Worm (Caenorhabditis elegans) whole organism, young adult: ENCODE measurements around the gene F42A9.9.
A peak's percentile ranks its signal among the peaks of the same experiment; 100 is the strongest.

Experiments
- B0019.2 ChIP-seq: fragments of 200-800 bp; sonication (Bioruptor generic); conservative IDR thresholded peaks from 2 replicates; pipeline ENCODE4 v1.3.6; 2022; ENCODE audit warnings: missing genetic modification reagents, missing genetic modification characterization, missing compliant biosample characterization
- C06A6.2 ChIP-seq: fragments of 200-800 bp; sonication (Bioruptor generic); conservative IDR thresholded peaks from 2 replicates; pipeline ENCODE4 v1.3.6; 2022; ENCODE audit warnings: missing genetic modification characterization, missing compliant biosample characterization
- D2030.7 ChIP-seq: fragments of 200-800 bp; sonication (Bioruptor generic); IDR thresholded peaks from 2 replicates; pipeline ENCODE4 v1.3.6; 2022; ENCODE audit warnings: missing genetic modification reagents, missing genetic modification characterization, missing compliant biosample characterization
- F10E7.11 ChIP-seq: sonication (generic microtip); optimal IDR thresholded peaks from 2 replicates; lab custom pipeline; 2017; ENCODE audit warnings: mild to moderate bottlenecking, missing genetic modification characterization, moderate library complexity, missing compliant biosample characterization
- F22D6.2 ChIP-seq: sonication (generic microtip); optimal IDR thresholded peaks from 2 replicates; lab custom pipeline; 2016; ENCODE audit warnings: mild to moderate bottlenecking, missing genetic modification characterization, missing compliant biosample characterization
- F33H1.4 ChIP-seq: fragments of 200-800 bp; sonication (Bioruptor generic); IDR thresholded peaks from 2 replicates; pipeline ENCODE4 v1.3.6; 2022; ENCODE audit warnings: missing genetic modification reagents, missing genetic modification characterization, missing compliant biosample characterization
- F37B4.10 ChIP-seq: fragments of 200-800 bp; sonication (Bioruptor generic); IDR thresholded peaks from 2 replicates; pipeline ENCODE4 v1.3.6; 2022; ENCODE audit warnings: missing genetic modification characterization, missing compliant biosample characterization
- F57A8.1 ChIP-seq: fragments of 200-800 bp; sonication (Bioruptor generic); optimal IDR thresholded peaks from 2 replicates; lab custom pipeline; 2018; ENCODE audit warnings: mild to moderate bottlenecking, missing genetic modification characterization, moderate library complexity, missing compliant biosample characterization
- K11D2.4 ChIP-seq: fragments of 200-800 bp; sonication (Bioruptor generic); IDR thresholded peaks from 2 replicates; pipeline ENCODE4 v1.3.6; 2022; ENCODE audit warnings: missing genetic modification reagents, missing genetic modification characterization, missing compliant biosample characterization
- T07F8.4 ChIP-seq: sonication (generic microtip); optimal IDR thresholded peaks from 2 replicates; lab custom pipeline; 2016; ENCODE audit warnings: mild to moderate bottlenecking, missing genetic modification characterization, moderate library complexity, missing compliant biosample characterization
- T26A5.8 ChIP-seq: sonication (generic microtip); optimal IDR thresholded peaks from 2 replicates; lab custom pipeline; 2016; ENCODE audit warnings: missing genetic modification characterization, missing compliant biosample characterization
- Y53F4B.3 ChIP-seq: fragments of 200-800 bp; sonication (Bioruptor generic); IDR thresholded peaks from 2 replicates; pipeline ENCODE4 v1.3.6; 2022; ENCODE audit warnings: missing genetic modification reagents, missing genetic modification characterization, missing compliant biosample characterization
- ama-1 ChIP-seq, 3 experiments: fragments of 150-350 bp in 1 of 3; sonication (generic microtip) in 2 of 3; optimal IDR thresholded peaks; 2 replicates each; lab custom pipeline; 2014 to 2018; ENCODE audit warnings: missing biosample characterization in 2 of 3, missing genetic modification characterization in 2 of 3, missing genetic modification reagents in 2 of 3
- aptf-2 ChIP-seq: fragments of 200-800 bp; sonication (Bioruptor generic); conservative IDR thresholded peaks from 2 replicates; pipeline ENCODE4 v1.3.6; 2022; ENCODE audit warnings: missing genetic modification reagents, missing genetic modification characterization, missing compliant biosample characterization
- atf-7 ChIP-seq: sonication (generic microtip); optimal IDR thresholded peaks from 2 replicates; lab custom pipeline; 2017; ENCODE audit warnings: mild to moderate bottlenecking, missing genetic modification characterization, missing compliant biosample characterization
- cebp-2 ChIP-seq: fragments of 200-800 bp; sonication (Bioruptor generic); IDR thresholded peaks from 2 replicates; pipeline ENCODE4 v1.3.6; 2022; ENCODE audit warnings: missing genetic modification characterization, missing compliant biosample characterization
- ceh-40 ChIP-seq: fragments of 200-800 bp; sonication (Bioruptor generic); IDR thresholded peaks from 2 replicates; pipeline ENCODE4 v1.3.6; 2022; ENCODE audit warnings: missing genetic modification characterization, missing compliant biosample characterization
- ceh-58 ChIP-seq: fragments of 200-800 bp; sonication (Bioruptor generic); IDR thresholded peaks from 2 replicates; pipeline ENCODE4 v1.3.6; 2022; ENCODE audit warnings: missing genetic modification characterization, missing compliant biosample characterization
- efl-1 ChIP-seq: fragments of 150-350 bp; optimal IDR thresholded peaks from 2 replicates; lab custom pipeline; 2014; ENCODE audit warnings: missing biosample characterization, missing genetic modification reagents, missing genetic modification characterization
- ekl-4 ChIP-seq: fragments of 200-800 bp; sonication (Bioruptor generic); IDR thresholded peaks from 2 replicates; pipeline ENCODE4 v1.3.6; 2022; ENCODE audit warnings: missing genetic modification reagents, missing genetic modification characterization, missing compliant biosample characterization
- ets-4 ChIP-seq: fragments of 200-800 bp; sonication (Bioruptor generic); optimal IDR thresholded peaks from 2 replicates; lab custom pipeline; 2018; ENCODE audit warnings: mild to moderate bottlenecking, missing genetic modification characterization, missing compliant biosample characterization
- hmg-20 ChIP-seq: fragments of 200-800 bp; sonication (Bioruptor generic); IDR thresholded peaks from 2 replicates; pipeline ENCODE4 v1.3.6; 2022; ENCODE audit warnings: missing genetic modification reagents, missing genetic modification characterization, missing compliant biosample characterization
- let-607 ChIP-seq, 2 experiments: fragments of 200-800 bp in 1 of 2; sonication (Bioruptor generic) in 1 of 2; sonication (generic microtip) in 1 of 2; optimal IDR thresholded peaks; 2 replicates each; lab custom pipeline; 2016 to 2018; ENCODE audit warnings: mild to moderate bottlenecking in 2 of 2, missing compliant biosample characterization in 2 of 2, missing genetic modification characterization in 2 of 2, moderate library complexity in 2 of 2, missing genotype in 1 of 2
- lsy-27 ChIP-seq: sonication (generic microtip); optimal IDR thresholded peaks from 2 replicates; lab custom pipeline; 2017; ENCODE audit warnings: missing genetic modification characterization, mild to moderate bottlenecking, missing compliant biosample characterization, antibody characterized with exemption, missing genotype, borderline replicate concordance; ENCODE audit not compliant: insufficient read depth
- madf-3 ChIP-seq: fragments of 200-800 bp; sonication (Bioruptor generic); IDR thresholded peaks from 2 replicates; pipeline ENCODE4 v1.3.6; 2022; ENCODE audit warnings: missing genetic modification reagents, missing genetic modification characterization, missing compliant biosample characterization
- mxl-1 ChIP-seq: sonication (generic microtip); optimal IDR thresholded peaks from 2 replicates; lab custom pipeline; 2016; ENCODE audit warnings: missing genetic modification characterization, missing compliant biosample characterization
- nhr-80 ChIP-seq: sonication (generic microtip); optimal IDR thresholded peaks from 2 replicates; lab custom pipeline; 2016; ENCODE audit warnings: missing genetic modification characterization, missing compliant biosample characterization
- rcor-1 ChIP-seq: fragments of 200-800 bp; sonication (Bioruptor generic); IDR thresholded peaks from 2 replicates; pipeline ENCODE4 v1.3.6; 2022; ENCODE audit warnings: missing genetic modification reagents, missing genetic modification characterization, missing compliant biosample characterization
- sdz-38 ChIP-seq: sonication (generic microtip); optimal IDR thresholded peaks from 2 replicates; lab custom pipeline; 2016; ENCODE audit warnings: missing genotype, missing genetic modification characterization, missing compliant biosample characterization
- somi-1 ChIP-seq: fragments of 200-800 bp; sonication (Bioruptor generic); optimal IDR thresholded peaks from 2 replicates; lab custom pipeline; 2018; ENCODE audit warnings: mild to moderate bottlenecking, missing genetic modification characterization, missing compliant biosample characterization
- sptf-2 ChIP-seq: fragments of 200-800 bp; sonication (Bioruptor generic); optimal IDR thresholded peaks from 2 replicates; lab custom pipeline; 2018; ENCODE audit warnings: mild to moderate bottlenecking, missing genetic modification characterization, missing compliant biosample characterization
- unc-130 ChIP-seq: sonication (generic microtip); optimal IDR thresholded peaks from 2 replicates; lab custom pipeline; 2016; ENCODE audit warnings: missing genetic modification reagents, missing genetic modification characterization, missing compliant biosample characterization
- zim-3 ChIP-seq: sonication (generic microtip); optimal IDR thresholded peaks from 2 replicates; lab custom pipeline; 2017; ENCODE audit warnings: mild to moderate bottlenecking, missing genetic modification characterization, moderate library complexity, missing compliant biosample characterization
- ztf-25 ChIP-seq: fragments of 200-800 bp; sonication (Bioruptor generic); IDR thresholded peaks from 2 replicates; pipeline ENCODE4 v1.3.6; 2022; ENCODE audit warnings: missing genetic modification reagents, missing genetic modification characterization, missing compliant biosample characterization
- ztf-3 ChIP-seq: fragments of 200-800 bp; sonication (Bioruptor generic); optimal IDR thresholded peaks from 2 replicates; lab custom pipeline; 2018; ENCODE audit warnings: mild to moderate bottlenecking, missing genetic modification characterization, missing compliant biosample characterization

The F42A9.9 gene

DNA sequence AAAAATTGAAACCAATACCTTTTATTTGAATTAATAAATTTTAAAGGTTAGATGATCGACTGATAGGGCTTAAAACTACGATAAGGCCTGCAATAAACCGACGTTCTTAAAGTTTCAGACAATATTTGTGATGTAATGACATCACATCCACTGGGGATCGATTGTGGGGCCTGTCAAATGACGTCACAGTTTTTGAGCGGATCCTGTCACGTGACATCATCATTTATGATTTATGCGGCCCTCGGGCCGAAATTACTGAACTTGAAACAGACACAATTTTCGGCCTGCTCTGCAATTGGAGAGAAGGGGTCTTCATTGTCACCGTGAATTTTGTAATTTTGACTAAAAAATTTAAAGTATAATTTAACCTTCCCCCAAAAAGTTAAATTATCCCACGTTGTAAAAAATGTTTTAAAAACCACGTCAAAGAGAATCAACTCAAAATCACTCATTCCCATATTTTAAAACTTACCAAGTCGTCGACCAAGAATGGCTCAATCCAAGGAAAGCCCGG, 15.5 kb upstream of the F42A9.9 start, which contains the start of gene C49C8.1:
Gene C49C8.1, plus strand, starts transcription at position 464 of the 514 bp plus-strand sequence.
- TF ChIP-seq efl-1 (GFP tag; lab: Kevin White, UChicago) (no peak), let-607 (tag; optimal IDR thresholded peaks at IDR 0.05; lab: Kevin White, UChicago) (no peak), T07F8.4 (no peak), unc-130 (GFP tag; lab: Kevin White, UChicago) (no peak), ets-4 (no peak)

DNA sequence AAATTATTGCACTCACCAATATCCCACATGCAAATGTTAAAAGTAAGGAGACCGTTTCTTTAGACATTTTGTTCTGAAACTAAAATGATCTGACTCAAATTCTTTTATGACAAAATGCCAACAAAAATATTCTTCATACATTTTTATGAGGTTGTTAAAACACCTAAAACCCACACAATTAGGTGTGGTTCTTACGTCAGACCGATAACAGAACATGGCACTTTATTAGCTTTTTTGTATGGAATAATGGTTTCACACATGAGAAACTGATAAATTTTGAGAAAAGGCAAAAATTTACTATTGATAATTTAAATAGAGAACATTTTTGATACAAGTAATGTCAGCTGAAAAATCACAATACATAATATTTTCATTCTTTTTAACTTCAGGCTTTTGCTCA, 14.9 kb upstream of the F42A9.9 start, which contains the start of gene C49C8.5:
Gene C49C8.5, minus strand, starts transcription at position 73 of the 400 bp plus-strand sequence.
- TF ChIP-seq ztf-3 (GFP tag; lab: Kevin White, UChicago), result no peak
- TF ChIP-seq ceh-58 (GFP tag; lab: Robert Waterston, UW), result no peak
- TF ChIP-seq T26A5.8 (tag; lab: Kevin White, UChicago), result no peak
- TF ChIP-seq F37B4.10 (GFP tag; lab: Robert Waterston, UW), result no peak
- no peak for TF ChIP-seq C06A6.2 (GFP tag; lab: Robert Waterston, UW)
- no peak for TF ChIP-seq Y53F4B.3 (GFP tag; lab: Robert Waterston, UW)
- no peak for TF ChIP-seq aptf-2 (GFP tag; lab: Robert Waterston, UW)
- TF ChIP-seq zim-3 (tag; lab: Kevin White, UChicago), result no peak

DNA sequence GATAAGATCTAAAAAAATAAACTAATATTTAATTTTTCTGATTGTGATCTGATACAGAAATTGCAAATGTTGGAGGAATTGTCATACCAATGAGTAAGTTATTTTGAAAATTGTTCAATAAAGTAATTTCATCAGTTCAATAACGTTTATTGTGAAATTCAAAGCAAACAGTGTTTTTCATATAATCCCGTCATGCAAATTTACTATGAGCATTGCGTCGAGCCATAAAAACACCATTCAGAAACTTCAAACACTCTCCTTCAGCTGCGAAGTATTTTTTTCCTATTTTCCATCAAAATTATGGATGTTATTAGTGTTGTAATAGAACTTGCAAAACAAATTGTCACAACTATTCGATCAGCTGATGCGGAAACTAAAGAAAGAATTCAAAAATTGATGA, 13.2 kb upstream of the F42A9.9 start, which contains the start of gene C49C8.8:
Gene C49C8.8, plus strand, starts transcription at position 301 of the 400 bp plus-strand sequence.
- TF ChIP-seq atf-7 (tag; lab: Kevin White, UChicago) (no peak), ceh-40 (no peak), F22D6.2 (tag; lab: Kevin White, UChicago) (no peak), cebp-2 (GFP tag; lab: Robert Waterston, UW) (no peak), ekl-4 (GFP tag; lab: Robert Waterston, UW) (no peak), somi-1 (GFP tag; lab: Kevin White, UChicago) (no peak), Y53F4B.3 (GFP tag; lab: Robert Waterston, UW) (no peak), ztf-25 (no peak), B0019.2 (GFP tag; lab: Robert Waterston, UW) (no peak), madf-3 (GFP tag; lab: Robert Waterston, UW) (no peak), rcor-1 (GFP tag; lab: Robert Waterston, UW) (no peak)

- TF ChIP-seq sdz-38, result no peak
- TF ChIP-seq nhr-80, result peak; percentile 34
- TF ChIP-seq mxl-1 (tag; lab: Kevin White, UChicago), result no peak
- no peak for TF ChIP-seq F10E7.11 (tag; lab: Kevin White, UChicago)
These were observed 12.0 kb upstream of the F42A9.9 start, which contains the start of gene C49C8.2 for ce11 chrIV:8650696-8651095. Gene C49C8.2 (plus strand): TSS chrIV:8651088.

DNA sequence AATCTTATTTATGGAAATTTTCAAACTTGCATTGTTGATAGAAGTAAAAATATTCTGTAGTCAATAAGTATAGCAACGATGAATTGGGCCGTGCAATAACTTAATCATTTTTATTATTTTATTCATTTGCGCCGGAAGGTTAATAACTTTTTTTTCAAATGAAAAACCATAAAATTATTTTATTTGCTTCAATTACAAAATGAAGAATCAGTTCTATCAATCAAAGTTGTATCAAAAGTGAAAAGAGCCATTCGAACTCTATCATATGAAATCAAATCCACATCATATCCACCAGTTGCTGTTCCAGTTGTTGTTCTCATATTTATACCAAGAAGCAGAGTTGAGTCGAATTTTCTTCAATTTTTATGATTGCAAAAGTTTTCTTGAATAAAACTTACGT, 9.8 kb upstream of the F42A9.9 start, which contains the start of gene cyp-33E1:
Gene cyp-33E1, minus strand, starts transcription at position 101 of the 400 bp plus-strand sequence.
- TF ChIP-seq nhr-80, result no peak
- TF ChIP-seq sptf-2, result no peak
- TF ChIP-seq F57A8.1, result no peak
- TF ChIP-seq K11D2.4 (GFP tag; lab: Robert Waterston, UW), result no peak
- TF ChIP-seq D2030.7, result no peak
- no peak for TF ChIP-seq lsy-27 (tag; lab: Kevin White, UChicago)
- TF ChIP-seq hmg-20, result no peak
- no peak for TF ChIP-seq ama-1 (optimal IDR thresholded peaks at IDR 0.05; lab: Kevin White, UChicago)
- no peak for TF ChIP-seq ama-1 (GFP tag; optimal IDR thresholded peaks at IDR 0.05; lab: Kevin White, UChicago)
- no peak for TF ChIP-seq T07F8.4
- TF ChIP-seq F33H1.4, result no peak
